Worm (Caenorhabditis elegans): Measurements from ENCODE around the gene F11A5.15.

ce11 chrV:16244078-16244477 lies 25.7 kb upstream of the F11A5.15 start, which contains the start of gene srh-104:
- TF ChIP-seq nhr-76 (tag; optimal IDR thresholded peaks at IDR 0.05) (no peak), hlh-1 (tag; optimal IDR thresholded peaks at IDR 0.05) (no peak), snpc-4 (tag; optimal IDR thresholded peaks at IDR 0.05) (no peak)
